Worm (Caenorhabditis elegans) whole organism, late embryonic: Measurements from ENCODE around the gene T12A7.6.

ENCODE experiments used
- C38D4.7 ChIP-seq: fragments of 200-800 bp; sonication (Bioruptor generic); optimal IDR thresholded peaks from 2 replicates; lab custom pipeline; 2018; ENCODE audit warnings: mild to moderate bottlenecking, missing genetic modification characterization, moderate library complexity, missing compliant biosample characterization
- ama-1 ChIP-seq: fragments of 150-350 bp; optimal IDR thresholded peaks from 2 replicates; lab custom pipeline; 2014
- ceh-31 ChIP-seq: sonication (generic microtip); optimal IDR thresholded peaks from 2 replicates; lab custom pipeline; 2016; ENCODE audit warnings: missing genetic modification characterization, missing compliant biosample characterization
- fkh-10 ChIP-seq: fragments of 150-350 bp; optimal IDR thresholded peaks from 2 replicates; lab custom pipeline; 2014; ENCODE audit warnings: missing biosample characterization, missing genetic modification reagents, missing genetic modification characterization
- gmeb-2 ChIP-seq: sonication (generic microtip); optimal IDR thresholded peaks from 2 replicates; lab custom pipeline; 2016; ENCODE audit warnings: missing genetic modification characterization, inconsistent platforms, missing compliant biosample characterization
- mec-3 ChIP-seq: sonication (generic microtip); optimal IDR thresholded peaks from 2 replicates; lab custom pipeline; 2016; ENCODE audit warnings: borderline replicate concordance, missing genetic modification characterization, missing compliant biosample characterization
- nfya-1 ChIP-seq: sonication (generic microtip); optimal IDR thresholded peaks from 2 replicates; lab custom pipeline; 2017; ENCODE audit warnings: missing genetic modification characterization, mild to moderate bottlenecking, missing compliant biosample characterization, antibody characterized with exemption, moderate library complexity
- nhr-11 ChIP-seq: fragments of 150-350 bp; optimal IDR thresholded peaks from 2 replicates; lab custom pipeline; 2014; ENCODE audit warnings: missing biosample characterization, missing genetic modification characterization
- nhr-232 ChIP-seq: sonication (generic microtip); optimal IDR thresholded peaks from 2 replicates; lab custom pipeline; 2016; ENCODE audit warnings: missing genetic modification characterization, missing compliant biosample characterization
- pha-4 ChIP-seq: fragments of 150-350 bp; optimal IDR thresholded peaks from 2 replicates; lab custom pipeline; 2018; ENCODE audit warnings: missing biosample characterization, missing genetic modification reagents, missing genetic modification characterization
- pqm-1 ChIP-seq: sonication (generic microtip); optimal IDR thresholded peaks from 2 replicates; lab custom pipeline; 2016; ENCODE audit warnings: missing genetic modification characterization, missing compliant biosample characterization
- rnt-1 ChIP-seq: sonication (generic microtip); optimal IDR thresholded peaks from 2 replicates; lab custom pipeline; 2016; ENCODE audit warnings: missing genetic modification characterization, missing compliant biosample characterization

ce11 chrIV:11754328-11754727, 5.3 kb downstream of the T12A7.6 start, which contains the start of gene scl-18:
- no peak for TF ChIP-seq mec-3
- no peak for TF ChIP-seq pha-4 (tag; lab: Kevin White, UChicago)
- no peak for TF ChIP-seq ceh-31 (tag; lab: Kevin White, UChicago)
- TF ChIP-seq nhr-11, result no peak
- no peak for TF ChIP-seq fkh-10 (GFP tag; lab: Kevin White, UChicago)
- TF ChIP-seq pqm-1, result no peak
- TF ChIP-seq nhr-232, result no peak
- no peak for TF ChIP-seq gmeb-2 (tag; lab: Kevin White, UChicago)
- TF ChIP-seq ama-1, result no peak
- TF ChIP-seq C38D4.7 (GFP tag; lab: Kevin White, UChicago), result no peak
- TF ChIP-seq nfya-1, result no peak
- no peak for TF ChIP-seq rnt-1 (tag; lab: Kevin White, UChicago)
